Fruit fly (Drosophila melanogaster): ENCODE data around the gene CG12535.
A peak's percentile ranks its signal among the peaks of the same experiment; 100 is the strongest.

CG12535 gene

DNA sequence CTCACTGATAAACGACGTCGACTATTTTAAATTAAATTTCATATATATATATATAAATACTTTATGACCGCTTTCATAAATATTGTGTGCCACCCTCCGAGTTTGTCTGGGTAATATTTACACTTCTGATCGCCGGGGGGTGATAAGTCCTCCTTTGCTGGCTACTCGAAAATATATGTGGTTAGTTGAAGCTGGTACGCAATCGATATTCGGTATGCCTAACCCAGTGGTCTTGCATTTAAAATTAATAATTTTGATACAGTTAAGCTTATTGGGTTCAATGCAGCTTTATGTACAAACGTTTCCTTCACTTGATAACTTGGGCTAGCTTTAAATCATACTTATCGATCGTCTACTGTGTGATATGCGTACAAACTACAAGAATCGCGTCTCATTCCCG lies 18.8 kb downstream of the CG12535 start (continued):
- no peak for TF ChIP-seq CG6854 (GFP tag; optimal IDR thresholded peaks at IDR 0.05)
- no peak for TF ChIP-seq CG8388 (GFP tag; optimal IDR thresholded peaks at IDR 0.05)
- TF ChIP-seq CG15696 (tag; optimal IDR thresholded peaks at IDR 0.05), result peak; percentile 9
- TF ChIP-seq Rx (GFP tag; IDR thresholded peaks at IDR 0.05), result no peak
- TF ChIP-seq Med (GFP tag), result peak; percentile 59
- no peak for TF ChIP-seq CG13424 (tag; optimal IDR thresholded peaks at IDR 0.05)
- TF ChIP-seq CG2120 (GFP tag; optimal IDR thresholded peaks at IDR 0.05), result no peak
- TF ChIP-seq ems (GFP tag; optimal IDR thresholded peaks at IDR 0.05), result no peak
- TF ChIP-seq pita (GFP tag; optimal IDR thresholded peaks at IDR 0.05), result no peak
- no peak for TF ChIP-seq hb (GFP tag; IDR thresholded peaks at IDR 0.05; ENCODE audit: partially characterized antibody)
- TF ChIP-seq bigmax (GFP tag; optimal IDR thresholded peaks at IDR 0.05), result no peak
- TF ChIP-seq Hr51 (GFP tag; optimal IDR thresholded peaks at IDR 0.05), result no peak
- TF ChIP-seq sens (GFP tag), result peak; percentile 58
- TF ChIP-seq Dll (GFP tag; IDR thresholded peaks at IDR 0.05; ENCODE audit: partially characterized antibody), result no peak
- peak; percentile 17 for TF ChIP-seq CG12769 (tag; optimal IDR thresholded peaks at IDR 0.05)
- no peak for TF ChIP-seq HmgD (GFP tag; optimal IDR thresholded peaks at IDR 0.05)
- no peak for TF ChIP-seq slou (GFP tag; optimal IDR thresholded peaks at IDR 0.05)
- no peak for TF ChIP-seq CG17328 (GFP tag; IDR thresholded peaks at IDR 0.05)
- no peak for TF ChIP-seq Meics (GFP tag; optimal IDR thresholded peaks at IDR 0.05)
- TF ChIP-seq exex (tag; optimal IDR thresholded peaks at IDR 0.05), result peak; percentile 53
- no peak for TF ChIP-seq odd (GFP tag; optimal IDR thresholded peaks at IDR 0.05)
- no peak for TF ChIP-seq crp (GFP tag; optimal IDR thresholded peaks at IDR 0.05)
- TF ChIP-seq CG32532 (GFP tag; IDR thresholded peaks at IDR 0.05), result peak; percentile 21; the same call in 1 of the 2 replicates
- no peak for TF ChIP-seq CG10654 (GFP tag; optimal IDR thresholded peaks at IDR 0.05)
- TF ChIP-seq CG9609 (GFP tag; optimal IDR thresholded peaks at IDR 0.05), result no peak
- no peak for TF ChIP-seq ham (GFP tag; IDR thresholded peaks at IDR 0.05)
- no peak for TF ChIP-seq da (GFP tag; optimal IDR thresholded peaks at IDR 0.05)
- TF ChIP-seq CG15269 (tag; optimal IDR thresholded peaks at IDR 0.05), result no peak
- no peak for TF ChIP-seq CG7928 (GFP tag; optimal IDR thresholded peaks at IDR 0.05)
- TF ChIP-seq ato (GFP tag; IDR thresholded peaks at IDR 0.05; ENCODE audit: partially characterized antibody), result no peak
- no peak for TF ChIP-seq nmo (GFP tag; optimal IDR thresholded peaks at IDR 0.05)
- TF ChIP-seq slbo (GFP tag; IDR thresholded peaks at IDR 0.05), result 0 out of 2 replicates have a peak, but pooled peaks have one; percentile 12
- no peak for TF ChIP-seq CG11456 (GFP tag; IDR thresholded peaks at IDR 0.05)
- TF ChIP-seq gsb-n (tag; optimal IDR thresholded peaks at IDR 0.05), result no peak
- no peak for TF ChIP-seq Nf-YB (GFP tag; optimal IDR thresholded peaks at IDR 0.05)
- peak; percentile 38 for TF ChIP-seq grau (tag; optimal IDR thresholded peaks at IDR 0.05)
- TF ChIP-seq Drgx (GFP tag; IDR thresholded peaks at IDR 0.05), result no peak
- TF ChIP-seq CG4617 (GFP tag; optimal IDR thresholded peaks at IDR 0.05; ENCODE audit: borderline replicate concordance), result no peak
- no peak for TF ChIP-seq pan (optimal IDR thresholded peaks at IDR 0.05)
- TF ChIP-seq pan (GFP tag; optimal IDR thresholded peaks at IDR 0.05 in 1 of 2, IDR thresholded peaks at IDR 0.05 in 1 of 2), result no peak
- TF ChIP-seq cwo (GFP tag; optimal IDR thresholded peaks at IDR 0.05), result no peak
- TF ChIP-seq sug (tag; optimal IDR thresholded peaks at IDR 0.05), result peak; percentile 81
- no peak for TF ChIP-seq CG16779 (GFP tag; IDR thresholded peaks at IDR 0.05)
- TF ChIP-seq BEAF-32 (GFP tag; optimal IDR thresholded peaks at IDR 0.05), result no peak
- no peak for TF ChIP-seq NfI (GFP tag; optimal IDR thresholded peaks at IDR 0.05)
- TF ChIP-seq CG4854 (GFP tag; optimal IDR thresholded peaks at IDR 0.05), result no peak
